Fruit fly (Drosophila melanogaster) whole organism, prepupa: ENCODE measurements around the gene CG8675.

Experiments used
- Blimp-1 ChIP-seq: fragments of 200-800 bp; sonication (Bioruptor generic); optimal IDR thresholded peaks from 3 replicates; lab custom pipeline; 2017; ENCODE audit warnings: missing biosample characterization, missing genetic modification characterization, mild to moderate bottlenecking, moderate library complexity, missing genetic modification reagents
- CG11294 ChIP-seq: fragments of 200-800 bp; sonication (Bioruptor generic); IDR thresholded peaks from 2 replicates; pipeline ENCODE4 v1.3.6; 2022; ENCODE audit warnings: missing biosample characterization, missing genetic modification characterization
- CG16779 ChIP-seq: fragments of 200-800 bp; sonication (Bioruptor generic); optimal IDR thresholded peaks from 3 replicates; lab custom pipeline; 2017; ENCODE audit warnings: missing biosample characterization, mild to moderate bottlenecking, missing genetic modification characterization
- CG6276 ChIP-seq: fragments of 200-800 bp; sonication (Bioruptor generic); optimal IDR thresholded peaks from 2 replicates; lab custom pipeline; 2017; ENCODE audit warnings: missing biosample characterization, mild to moderate bottlenecking, missing genetic modification characterization
- CG7368 ChIP-seq: fragments of 200-800 bp; sonication (Bioruptor generic); optimal IDR thresholded peaks from 3 replicates; lab custom pipeline; 2016; ENCODE audit warnings: missing biosample characterization, missing genetic modification characterization
- Eip93F ChIP-seq: fragments of 200-800 bp; sonication (Bioruptor generic); optimal IDR thresholded peaks from 2 replicates; lab custom pipeline; 2016; ENCODE audit warnings: missing biosample characterization, mild to moderate bottlenecking, missing genetic modification characterization
- Ets21C ChIP-seq: fragments of 200-800 bp; sonication (Bioruptor generic); optimal IDR thresholded peaks from 3 replicates; lab custom pipeline; 2016; ENCODE audit warnings: missing biosample characterization, missing genetic modification characterization
- Hr38 ChIP-seq: sonication (Bioruptor generic); optimal IDR thresholded peaks from 2 replicates; lab custom pipeline; 2016; ENCODE audit warnings: missing biosample characterization, missing genetic modification characterization
- Hr39 ChIP-seq: fragments of 200-800 bp; sonication (Bioruptor generic); optimal IDR thresholded peaks from 2 replicates; lab custom pipeline; 2016; ENCODE audit warnings: missing biosample characterization, missing genetic modification characterization
- Sox15 ChIP-seq: fragments of 200-800 bp; sonication (Bioruptor generic); optimal IDR thresholded peaks from 3 replicates; lab custom pipeline; 2016; ENCODE audit warnings: missing biosample characterization, missing genetic modification characterization
- acj6 ChIP-seq: fragments of 200-800 bp; sonication (Bioruptor generic); optimal IDR thresholded peaks from 3 replicates; lab custom pipeline; 2016; ENCODE audit warnings: missing biosample characterization, missing genetic modification characterization
- spab ChIP-seq: fragments of 200-800 bp; sonication (Bioruptor generic); optimal IDR thresholded peaks from 2 replicates; lab custom pipeline; 2017; ENCODE audit warnings: missing biosample characterization, mild to moderate bottlenecking, missing genetic modification characterization, missing genetic modification reagents
- ss ChIP-seq, 2 experiments: fragments of 200-800 bp; sonication (Bioruptor generic); optimal IDR thresholded peaks; 2 replicates in 1 of 2; 3 replicates in 1 of 2; lab custom pipeline; 2017 to 2018; ENCODE audit warnings: mild to moderate bottlenecking in 2 of 2, missing biosample characterization in 2 of 2, missing genetic modification characterization in 2 of 2, moderate library complexity in 1 of 2

- TF ChIP-seq ss (GFP tag; optimal IDR thresholded peaks at IDR 0.05; lab: Kevin White, UChicago) = no peak
- no peak for TF ChIP-seq Hr38 (GFP tag; lab: Kevin White, UChicago)
- TF ChIP-seq acj6 (GFP tag; lab: Kevin White, UChicago) = no peak
- TF ChIP-seq spab = no peak
- TF ChIP-seq CG7368 (GFP tag; lab: Kevin White, UChicago) = no peak
- TF ChIP-seq Eip93F = no peak
- TF ChIP-seq Blimp-1 (GFP tag; lab: Kevin White, UChicago) = no peak
- TF ChIP-seq CG11294 = no peak
- TF ChIP-seq Sox15 (GFP tag; lab: Kevin White, UChicago) = no peak
- no peak for TF ChIP-seq CG6276 (GFP tag; lab: Kevin White, UChicago)
- TF ChIP-seq Hr39 (GFP tag; lab: Kevin White, UChicago) = no peak
- no peak for TF ChIP-seq Ets21C
- TF ChIP-seq CG16779 = no peak
Observed at dm6 chrX:17244854-17245253, 4.4 kb downstream of the CG8675 start, which contains the start of gene CG8915.
